Worm (Caenorhabditis elegans) whole organism, early embryonic: ENCODE results near the gene str-25.

ENCODE experiments used
- B0310.2 ChIP-seq: sonication (generic microtip); optimal IDR thresholded peaks from 2 replicates; lab custom pipeline; 2016; ENCODE audit warnings: mild to moderate bottlenecking, missing genetic modification characterization, missing compliant biosample characterization
- F13C5.2 ChIP-seq: sonication (generic microtip); optimal IDR thresholded peaks from 2 replicates; lab custom pipeline; 2017; ENCODE audit warnings: mild to moderate bottlenecking, missing genetic modification characterization, inconsistent platforms, missing compliant biosample characterization
- ama-1 ChIP-seq: fragments of 150-350 bp; optimal IDR thresholded peaks from 2 replicates; lab custom pipeline; 2014
- ceh-13 ChIP-seq: fragments of 200-800 bp; sonication (Bioruptor generic); optimal IDR thresholded peaks from 2 replicates; lab custom pipeline; 2018; ENCODE audit warnings: mild to moderate bottlenecking, missing genetic modification characterization, missing compliant biosample characterization
- ceh-36 ChIP-seq: sonication (generic microtip); optimal IDR thresholded peaks from 2 replicates; lab custom pipeline; 2016; ENCODE audit warnings: missing genetic modification characterization, inconsistent platforms, missing compliant biosample characterization
- ets-7 ChIP-seq: sonication (generic microtip); optimal IDR thresholded peaks from 2 replicates; lab custom pipeline; 2016; ENCODE audit warnings: missing genotype, missing genetic modification characterization, missing compliant biosample characterization
- hmbx-1 ChIP-seq: sonication (generic microtip); optimal IDR thresholded peaks from 2 replicates; lab custom pipeline; 2016; ENCODE audit warnings: mild to moderate bottlenecking, missing genetic modification characterization, missing compliant biosample characterization
- hnd-1 ChIP-seq: sonication (generic microtip); optimal IDR thresholded peaks from 2 replicates; lab custom pipeline; 2016; ENCODE audit warnings: missing genetic modification characterization, missing compliant biosample characterization
- pes-1 ChIP-seq: fragments of 200-800 bp; sonication (Bioruptor generic); IDR thresholded peaks from 2 replicates; pipeline ENCODE4 v1.3.6; 2022; ENCODE audit warnings: missing genetic modification reagents, missing genetic modification characterization, missing compliant biosample characterization
- scrt-1 ChIP-seq: fragments of 200-800 bp; sonication (Bioruptor generic); IDR thresholded peaks from 2 replicates; pipeline ENCODE4 v1.3.6; 2022; ENCODE audit warnings: missing genetic modification characterization, missing compliant biosample characterization
- sea-1 ChIP-seq: fragments of 200-800 bp; sonication (Bioruptor generic); conservative IDR thresholded peaks from 2 replicates; pipeline ENCODE4 v1.3.6; 2022; ENCODE audit warnings: missing genetic modification characterization, missing compliant biosample characterization
- tbx-11 ChIP-seq: fragments of 200-800 bp; sonication (Bioruptor generic); IDR thresholded peaks from 2 replicates; pipeline ENCODE4 v1.3.6; 2022; ENCODE audit warnings: missing genetic modification characterization, missing compliant biosample characterization
- tra-4 ChIP-seq: sonication (generic microtip); optimal IDR thresholded peaks from 2 replicates; lab custom pipeline; 2017; ENCODE audit warnings: missing genetic modification characterization, missing compliant biosample characterization

DNA sequence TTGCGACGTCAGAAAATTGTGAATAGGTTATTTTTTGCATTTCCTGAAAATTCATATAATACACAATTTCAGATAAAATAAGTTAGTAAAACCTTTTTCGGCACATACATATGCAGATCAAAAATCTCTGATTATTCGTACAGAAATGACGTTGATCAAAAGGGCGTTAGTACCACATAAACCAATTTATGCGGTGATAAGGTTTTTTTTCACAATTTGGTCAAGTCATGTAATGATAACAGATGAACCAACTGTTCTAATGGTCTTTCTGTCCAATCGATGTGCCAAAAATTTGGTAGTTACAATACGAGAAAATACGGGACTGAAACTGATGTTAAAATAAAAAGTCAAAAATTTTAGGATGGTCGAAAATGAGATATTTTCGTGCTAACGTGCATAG, 35.4 kb upstream of the str-25 start:
- TF ChIP-seq F13C5.2 (tag; lab: Kevin White, UChicago) = no peak
- no peak for TF ChIP-seq ceh-36 (tag; lab: Kevin White, UChicago)
- TF ChIP-seq scrt-1 = no peak
- no peak for TF ChIP-seq tra-4 (tag; lab: Kevin White, UChicago)
- no peak for TF ChIP-seq hnd-1 (tag; lab: Kevin White, UChicago)
- no peak for TF ChIP-seq pes-1
- TF ChIP-seq hmbx-1 (tag; lab: Kevin White, UChicago) = no peak
- no peak for TF ChIP-seq ceh-13 (GFP tag; lab: Kevin White, UChicago)
- TF ChIP-seq B0310.2 (tag; lab: Kevin White, UChicago) = no peak
- TF ChIP-seq ama-1 = no peak
- TF ChIP-seq ets-7 = no peak
- TF ChIP-seq tbx-11 (GFP tag; lab: Robert Waterston, UW) = no peak
- TF ChIP-seq sea-1 (GFP tag; lab: Robert Waterston, UW) = no peak
